Worm (Caenorhabditis elegans) whole organism, L1 larva: ENCODE data around the gene W07G4.5.

Experiments used
- C04F5.9 ChIP-seq: sonication (generic microtip); optimal IDR thresholded peaks from 2 replicates; lab custom pipeline; 2016; ENCODE audit warnings: missing genetic modification characterization, missing compliant biosample characterization
- aly-2 ChIP-seq: fragments of 150-350 bp; optimal IDR thresholded peaks from 2 replicates; lab custom pipeline; 2014; ENCODE audit warnings: missing biosample characterization, missing genetic modification characterization
- grh-1 ChIP-seq: fragments of 200-800 bp; sonication (Bioruptor generic); IDR thresholded peaks from 2 replicates; pipeline ENCODE4 v1.3.6; 2022; ENCODE audit warnings: missing genetic modification reagents, missing genetic modification characterization, missing compliant biosample characterization
- nhr-12 ChIP-seq: sonication (generic microtip); optimal IDR thresholded peaks from 2 replicates; lab custom pipeline; 2017; ENCODE audit warnings: missing biosample characterization, missing genetic modification characterization
- pqm-1 ChIP-seq: sonication (generic microtip); optimal IDR thresholded peaks from 3 replicates; lab custom pipeline; 2017; ENCODE audit warnings: missing biosample characterization, missing genetic modification characterization
- snpc-4 ChIP-seq: fragments of 150-350 bp; optimal IDR thresholded peaks from 2 replicates; lab custom pipeline; 2014; ENCODE audit warnings: missing biosample characterization, missing genetic modification characterization
- sptf-1 ChIP-seq: fragments of 150-350 bp; optimal IDR thresholded peaks from 2 replicates; lab custom pipeline; 2014; ENCODE audit warnings: missing biosample characterization, missing genetic modification characterization
- unc-30 ChIP-seq: sonication (generic microtip); optimal IDR thresholded peaks from 2 replicates; lab custom pipeline; 2017; ENCODE audit warnings: missing biosample characterization, missing genetic modification characterization
- ztf-4 ChIP-seq: fragments of 150-350 bp; optimal IDR thresholded peaks from 2 replicates; lab custom pipeline; 2014; ENCODE audit warnings: missing biosample characterization, missing genetic modification characterization

DNA sequence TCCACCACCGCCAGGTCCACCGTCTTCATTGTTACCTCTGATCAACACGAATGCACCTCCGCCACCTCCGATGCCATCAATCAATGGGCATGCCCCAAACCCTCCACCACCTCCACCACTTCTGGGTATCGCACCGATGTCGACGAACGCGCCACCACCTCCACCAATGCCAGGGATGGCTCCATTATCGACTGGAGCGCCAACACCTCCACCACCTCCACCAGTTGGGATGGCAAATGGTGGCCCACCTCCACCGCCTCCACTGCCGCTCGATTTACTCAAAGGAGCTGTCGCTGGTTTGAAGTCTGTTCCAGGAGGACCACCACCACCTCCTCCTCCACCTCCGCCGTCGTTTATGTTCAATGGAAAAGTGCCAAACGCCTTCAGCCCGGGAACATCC, 43.4 kb upstream of the W07G4.5 start:
- TF ChIP-seq snpc-4 (tag; lab: Kevin White, UChicago) (no peak), aly-2 (no peak), unc-30 (tag; lab: Kevin White, UChicago) (no peak), grh-1 (GFP tag; lab: Robert Waterston, UW) (no peak), sptf-1 (tag; lab: Kevin White, UChicago) (no peak), C04F5.9 (tag; lab: Kevin White, UChicago) (no peak), pqm-1 (tag; lab: Kevin White, UChicago) (no peak), ztf-4 (tag; lab: Kevin White, UChicago) (no peak), nhr-12 (tag; lab: Kevin White, UChicago) (no peak)
